Fruit fly (Drosophila melanogaster): ENCODE measurements around the gene Brr2.

Gene Brr2

dm6 chr3L:15954784-15955427, 12.8 kb downstream of the Brr2 start, which contains the start of the genes Pka-C3 and GXIVsPLA2 (continued):
- TF ChIP-seq sna (GFP tag; IDR thresholded peaks at IDR 0.05; ENCODE audit: partially characterized antibody) (no peak), pan (optimal IDR thresholded peaks at IDR 0.05) (no peak), pan (GFP tag; optimal IDR thresholded peaks at IDR 0.05 in 1 of 2, IDR thresholded peaks at IDR 0.05 in 1 of 2) (no peak), lov (optimal IDR thresholded peaks at IDR 0.05) (no peak), lov (GFP tag; IDR thresholded peaks at IDR 0.05) (no peak), CG33557 (GFP tag; optimal IDR thresholded peaks at IDR 0.05) (no peak), sd (tag; optimal IDR thresholded peaks at IDR 0.05) (peak; percentile 77), lbe (GFP tag; optimal IDR thresholded peaks at IDR 0.05) (peak; percentile 44), CG4854 (GFP tag; optimal IDR thresholded peaks at IDR 0.05) (no peak), Tbp (GFP tag; optimal IDR thresholded peaks at IDR 0.05) (no peak), knrl (GFP tag; IDR thresholded peaks at IDR 0.05; ENCODE audit: partially characterized antibody) (peak; percentile 45; the same call in 1 of the 3 replicates), hth (optimal IDR thresholded peaks at IDR 0.05) (no peak), row (GFP tag; IDR thresholded peaks at IDR 0.05) (peak; percentile 9; the same call in 1 of the 3 replicates), Hsf (GFP tag; optimal IDR thresholded peaks at IDR 0.05) (no peak), gsb (GFP tag; IDR thresholded peaks at IDR 0.05) (no peak), ssp (GFP tag; IDR thresholded peaks at IDR 0.05) (no peak), CTCF (GFP tag; optimal IDR thresholded peaks at IDR 0.05) (peak; percentile 95), CG6254 (GFP tag; optimal IDR thresholded peaks at IDR 0.05) (peak; percentile 33), Dip2 (GFP tag; IDR thresholded peaks at IDR 0.05) (peak; percentile 95), Dref (GFP tag; IDR thresholded peaks at IDR 0.05) (peak; percentile 47)

dm6 chr3L:15953892-15954291, 13.8 kb downstream of the Brr2 start:
- TF ChIP-seq hkb (optimal IDR thresholded peaks at IDR 0.05) (no peak), hkb (GFP tag; IDR thresholded peaks at IDR 0.05) (0 out of 2 replicates have a peak, but pooled peaks have one; percentile 23), prd (optimal IDR thresholded peaks at IDR 0.05) (no peak), prd (GFP tag; IDR thresholded peaks at IDR 0.05) (peak; percentile 22; the same call in 1 of the 3 replicates), vvl (GFP tag; IDR thresholded peaks at IDR 0.05) (0 out of 2 replicates have a peak, but pooled peaks have one; percentile 18), CG17361 (GFP tag; IDR thresholded peaks at IDR 0.05) (no peak), row (GFP tag; IDR thresholded peaks at IDR 0.05) (peak; percentile 21; the same call in 1 of the 3 replicates), zen (tag; optimal IDR thresholded peaks at IDR 0.05) (peak; percentile 2), ase (GFP tag; IDR thresholded peaks at IDR 0.05) (no peak), CG2678 (tag; optimal IDR thresholded peaks at IDR 0.05) (peak; percentile 29), CG17612 (GFP tag; IDR thresholded peaks at IDR 0.05) (no peak), CG2199 (GFP tag; IDR thresholded peaks at IDR 0.05) (0 out of 3 replicates have a peak, but pooled peaks have one; percentile 25), tll (GFP tag; optimal IDR thresholded peaks at IDR 0.05) (peak in 1 of 2 experiments; percentile 79), CG15479 (GFP tag; optimal IDR thresholded peaks at IDR 0.05) (peak; percentile 11), gem (tag; optimal IDR thresholded peaks at IDR 0.05) (peak; percentile 1), CG2129 (GFP tag; IDR thresholded peaks at IDR 0.05; ENCODE audit: partially characterized antibody) (no peak), nerfin-1 (tag; optimal IDR thresholded peaks at IDR 0.05) (peak; percentile 5), p53 (GFP tag; optimal IDR thresholded peaks at IDR 0.05) (peak; percentile 65), abd-A (tag; optimal IDR thresholded peaks at IDR 0.05) (peak; percentile 5), Hsf (GFP tag; optimal IDR thresholded peaks at IDR 0.05) (no peak), zf30C (GFP tag; optimal IDR thresholded peaks at IDR 0.05) (peak; percentile 10), CG15696 (tag; optimal IDR thresholded peaks at IDR 0.05) (peak; percentile 32)
